Fruit fly (Drosophila melanogaster): ENCODE measurements around the gene CG5653.

The CG5653 gene

dm6 chr3L:8968437-8968836 lies 2.3 kb upstream of the CG5653 start, which contains the start of gene CG5026 (continued):
- no peak for TF ChIP-seq zf30C (GFP tag; optimal IDR thresholded peaks at IDR 0.05)
- TF ChIP-seq Six4 (GFP tag; optimal IDR thresholded peaks at IDR 0.05) = no peak
- no peak for TF ChIP-seq CG13424 (tag; optimal IDR thresholded peaks at IDR 0.05)
- no peak for TF ChIP-seq CG15479 (GFP tag; optimal IDR thresholded peaks at IDR 0.05)
- TF ChIP-seq MBD-R2 (GFP tag; IDR thresholded peaks at IDR 0.05) = peak; percentile 90

- TF ChIP-seq crp (GFP tag; optimal IDR thresholded peaks at IDR 0.05) = peak in 1 of 2 experiments; percentile 80
- 0 out of 4 replicates have a peak, but pooled peaks have one; percentile 40 for TF ChIP-seq Dll (GFP tag; IDR thresholded peaks at IDR 0.05; ENCODE audit: partially characterized antibody)
- TF ChIP-seq trem (tag; optimal IDR thresholded peaks at IDR 0.05) = peak; percentile 36
- 0 out of 4 replicates have a peak, but pooled peaks have one; percentile 40 for TF ChIP-seq chinmo (GFP tag; IDR thresholded peaks at IDR 0.05; ENCODE audit: partially characterized antibody)
- no peak for TF ChIP-seq B-H2 (GFP tag; optimal IDR thresholded peaks at IDR 0.05)
- TF ChIP-seq Dp (GFP tag; optimal IDR thresholded peaks at IDR 0.05) = peak; percentile 79
- peak; percentile 47 for TF ChIP-seq Sry-δ (GFP tag; optimal IDR thresholded peaks at IDR 0.05)
- TF ChIP-seq BEAF-32 (GFP tag; optimal IDR thresholded peaks at IDR 0.05) = peak; percentile 3
- peak; percentile 6 for TF ChIP-seq pzg (GFP tag; optimal IDR thresholded peaks at IDR 0.05)
- peak; percentile 86 for TF ChIP-seq E2f2 (GFP tag; IDR thresholded peaks at IDR 0.05)
- peak; percentile 53; the same call in 1 of the 2 replicates for TF ChIP-seq bbx (GFP tag; IDR thresholded peaks at IDR 0.05; ENCODE audit: partially characterized antibody)
- TF ChIP-seq Sox102F (GFP tag; optimal IDR thresholded peaks at IDR 0.05) = no peak
- peak; percentile 41 for TF ChIP-seq CG13287 (GFP tag; IDR thresholded peaks at IDR 0.05; ENCODE audit: partially characterized antibody)
- TF ChIP-seq Dref (GFP tag; IDR thresholded peaks at IDR 0.05) = peak; percentile 57
- peak; percentile 42 for TF ChIP-seq MBD-R2 (GFP tag; IDR thresholded peaks at IDR 0.05)
- TF ChIP-seq Pdp1 (GFP tag; optimal IDR thresholded peaks at IDR 0.05) = peak in 1 of 2 experiments; percentile 73
- no peak for TF ChIP-seq CG15011 (GFP tag; optimal IDR thresholded peaks at IDR 0.05)
- TF ChIP-seq ase (GFP tag; IDR thresholded peaks at IDR 0.05) = no peak
- 0 out of 2 replicates have a peak, but pooled peaks have one; percentile 20 for TF ChIP-seq unc-4 (GFP tag; IDR thresholded peaks at IDR 0.05; ENCODE audit: partially characterized antibody)
Observed at dm6 chr3L:8964458-8964857, 1.7 kb downstream of the CG5653 start, which contains the start of gene ValRS-m. ValRS-m (minus strand) TSS chr3L:8964769.

- peak; percentile 49 for TF ChIP-seq row (GFP tag; IDR thresholded peaks at IDR 0.05)
- peak; percentile 7 for TF ChIP-seq CG9817 (tag; optimal IDR thresholded peaks at IDR 0.05)
- TF ChIP-seq lov (optimal IDR thresholded peaks at IDR 0.05) = no peak
- TF ChIP-seq lov (GFP tag; IDR thresholded peaks at IDR 0.05) = no peak
- TF ChIP-seq sisA (GFP tag; IDR thresholded peaks at IDR 0.05) = peak; percentile 23; the same call in 1 of the 2 replicates
- no peak for TF ChIP-seq vnd (GFP tag; IDR thresholded peaks at IDR 0.05; ENCODE audit: partially characterized antibody)
- no peak for TF ChIP-seq CG8281 (tag; optimal IDR thresholded peaks at IDR 0.05)
- TF ChIP-seq CG12659 (GFP tag; optimal IDR thresholded peaks at IDR 0.05) = peak; percentile 24
- no peak for TF ChIP-seq CG3163 (GFP tag; optimal IDR thresholded peaks at IDR 0.05)
- peak; percentile 28 for TF ChIP-seq Med (GFP tag)
- peak; percentile 18 for TF ChIP-seq CoRest (tag; optimal IDR thresholded peaks at IDR 0.05)
- no peak for TF ChIP-seq BtbVII (GFP tag; optimal IDR thresholded peaks at IDR 0.05)
- peak in 1 of 2 experiments; percentile 8 for TF ChIP-seq bsh (GFP tag; optimal IDR thresholded peaks at IDR 0.05)
- TF ChIP-seq CG9215 (GFP tag; IDR thresholded peaks at IDR 0.05) = 0 out of 2 replicates have a peak, but pooled peaks have one; percentile 14
- peak; percentile 27 for TF ChIP-seq CG2712 (tag; optimal IDR thresholded peaks at IDR 0.05)
- peak in 1 of 2 experiments; percentile 5 for TF ChIP-seq Hr78 (GFP tag; optimal IDR thresholded peaks at IDR 0.05)
- TF ChIP-seq CG5245 (GFP tag; optimal IDR thresholded peaks at IDR 0.05) = no peak
- peak; percentile 31 for TF ChIP-seq grau (tag; optimal IDR thresholded peaks at IDR 0.05)
- peak; percentile 69 for TF ChIP-seq sens (GFP tag)
- TF ChIP-seq CG6791 (GFP tag; IDR thresholded peaks at IDR 0.05; ENCODE audit: partially characterized antibody) = peak; percentile 26; the same call in 1 of the 3 replicates
- peak; percentile 13 for TF ChIP-seq nmo (GFP tag; optimal IDR thresholded peaks at IDR 0.05)
- TF ChIP-seq CG10979 (tag; optimal IDR thresholded peaks at IDR 0.05) = peak; percentile 20
- peak; percentile 18 for TF ChIP-seq CG13424 (tag; optimal IDR thresholded peaks at IDR 0.05)
- peak; percentile 7; the same call in 1 of the 3 replicates for TF ChIP-seq dysf (GFP tag; IDR thresholded peaks at IDR 0.05)
Observed at dm6 chr3L:8958557-8958956, 7.6 kb downstream of the CG5653 start, which contains the start of gene CG13313. CG13313 (plus strand) TSS chr3L:8958857.
